Fruit fly (Drosophila melanogaster) whole organism, wandering third instar larva: Measurements from ENCODE around the gene mRpL48.

Experiments used
- Abd-B ChIP-seq: fragments of >200 bp; optimal IDR thresholded peaks from 2 replicates; lab custom pipeline; 2017; ENCODE audit warnings: missing biosample characterization, missing genetic modification characterization
- CG32264 ChIP-seq: fragments of 200-800 bp; sonication (Bioruptor generic); optimal IDR thresholded peaks from 2 replicates; lab custom pipeline; 2016; ENCODE audit warnings: missing biosample characterization, missing genetic modification characterization
- CG9705 ChIP-seq: fragments of 200-800 bp; sonication (Bioruptor generic); optimal IDR thresholded peaks from 2 replicates; lab custom pipeline; 2018; ENCODE audit warnings: missing biosample characterization, mild to moderate bottlenecking, missing genetic modification characterization
- CrebA ChIP-seq: fragments of 200-800 bp; sonication (Bioruptor generic); optimal IDR thresholded peaks from 2 replicates; lab custom pipeline; 2016; ENCODE audit warnings: missing biosample characterization, mild to moderate bottlenecking, missing genetic modification characterization, borderline replicate concordance
- Dfd ChIP-seq: fragments of >200 bp; optimal IDR thresholded peaks from 2 replicates; lab custom pipeline; 2017; ENCODE audit warnings: missing biosample characterization, missing genetic modification characterization
- Dif ChIP-seq: fragments of 200-275, 200-300 bp; sonication (Bioruptor generic); optimal IDR thresholded peaks from 2 replicates; lab custom pipeline; 2018; ENCODE audit warnings: missing biosample characterization, missing genetic modification characterization; ENCODE audit not compliant: partially characterized antibody
- HLH106 ChIP-seq: fragments of 200-800 bp; optimal IDR thresholded peaks from 3 replicates; lab custom pipeline; 2019; ENCODE audit warnings: missing biosample characterization, mild to moderate bottlenecking, missing genetic modification characterization, moderate library complexity
- Hnf4 ChIP-seq: fragments of 200-800 bp; sonication (Bioruptor generic); optimal IDR thresholded peaks from 2 replicates; lab custom pipeline; 2016; ENCODE audit warnings: missing biosample characterization, mild to moderate bottlenecking, missing genetic modification characterization
- Hr78 ChIP-seq: fragments of >200 bp; optimal IDR thresholded peaks from 2 replicates; lab custom pipeline; 2017; ENCODE audit warnings: missing biosample characterization, missing genetic modification characterization
- Mio ChIP-seq: sonication (Bioruptor generic); optimal IDR thresholded peaks from 2 replicates; lab custom pipeline; 2016; ENCODE audit warnings: missing biosample characterization, missing genetic modification characterization
- Myc ChIP-seq: fragments of >200 bp; optimal IDR thresholded peaks from 2 replicates; lab custom pipeline; 2017
- OdsH ChIP-seq: fragments of 200-800 bp; sonication (Bioruptor generic); optimal IDR thresholded peaks from 2 replicates; lab custom pipeline; 2016; ENCODE audit warnings: missing biosample characterization, mild to moderate bottlenecking, missing genetic modification characterization
- Rel ChIP-seq, 2 experiments: fragments of 200-800 bp; sonication (Bioruptor generic) in 1 of 2; optimal IDR thresholded peaks; 2 replicates in 1 of 2; 3 replicates in 1 of 2; lab custom pipeline; 2016 to 2019; ENCODE audit warnings: mild to moderate bottlenecking in 2 of 2, missing biosample characterization in 2 of 2, missing genetic modification characterization in 2 of 2, moderate library complexity in 1 of 2
- Sp1 ChIP-seq: fragments of 200-800 bp; sonication (Bioruptor generic); optimal IDR thresholded peaks from 3 replicates; lab custom pipeline; 2019; ENCODE audit warnings: missing biosample characterization, mild to moderate bottlenecking, missing genetic modification characterization, moderate library complexity
- Vsx2 ChIP-seq: fragments of 200-300, 225-300 bp; sonication (Bioruptor generic); optimal IDR thresholded peaks from 2 replicates; lab custom pipeline; 2018; ENCODE audit warnings: missing biosample characterization, missing genetic modification characterization; ENCODE audit not compliant: partially characterized antibody
- br ChIP-seq: fragments of 200-800 bp; sonication (Bioruptor generic); optimal IDR thresholded peaks from 2 replicates; lab custom pipeline; 2016; ENCODE audit warnings: missing biosample characterization, missing genetic modification characterization
- brk ChIP-seq: fragments of 200-800 bp; sonication (Bioruptor generic); optimal IDR thresholded peaks from 2 replicates; lab custom pipeline; 2016; ENCODE audit warnings: missing biosample characterization, mild to moderate bottlenecking, missing genetic modification characterization
- dl ChIP-seq, 2 experiments: fragments of 175-275, 200-275 bp in 1 of 2; fragments of 200-275 bp in 1 of 2; sonication (Bioruptor generic); optimal IDR thresholded peaks; lab custom pipeline; 2018; ENCODE audit warnings: mild to moderate bottlenecking in 2 of 2, missing biosample characterization in 2 of 2, missing genetic modification characterization in 2 of 2, moderate library complexity in 2 of 2; ENCODE audit not compliant: partially characterized antibody in 2 of 2, insufficient read depth in 1 of 2
- dmrt93B ChIP-seq: fragments of 200-800 bp; sonication (Bioruptor generic); optimal IDR thresholded peaks from 2 replicates; lab custom pipeline; 2018; ENCODE audit warnings: missing biosample characterization, mild to moderate bottlenecking, missing genetic modification characterization
- dsf ChIP-seq: sonication (Bioruptor generic); optimal IDR thresholded peaks from 2 replicates; lab custom pipeline; 2016; ENCODE audit warnings: missing biosample characterization, missing genetic modification characterization, borderline replicate concordance
- ey ChIP-seq: fragments of 200-800 bp; sonication (Bioruptor generic); optimal IDR thresholded peaks from 2 replicates; lab custom pipeline; 2016; ENCODE audit warnings: missing biosample characterization, missing genetic modification characterization
- foxo ChIP-seq, 2 experiments: fragments of 200-800 bp; sonication (Bioruptor generic); optimal IDR thresholded peaks; 2 replicates in 1 of 2; 3 replicates in 1 of 2; lab custom pipeline; 2016 to 2017; ENCODE audit warnings: missing biosample characterization in 2 of 2, missing genetic modification characterization in 2 of 2
- fru ChIP-seq: fragments of 200-800 bp; sonication (Bioruptor generic); optimal IDR thresholded peaks from 3 replicates; lab custom pipeline; 2016; ENCODE audit warnings: missing biosample characterization, mild to moderate bottlenecking, missing genetic modification characterization
- h ChIP-seq: fragments of 200-800 bp; sonication (Bioruptor generic); optimal IDR thresholded peaks from 3 replicates; lab custom pipeline; 2016; ENCODE audit warnings: missing biosample characterization, mild to moderate bottlenecking, missing genetic modification characterization
- jim ChIP-seq: fragments of 175-275, 200-325 bp; sonication (Bioruptor generic); optimal IDR thresholded peaks from 2 replicates; lab custom pipeline; 2016; ENCODE audit warnings: missing biosample characterization, mild to moderate bottlenecking, missing genetic modification characterization
- lola ChIP-seq: fragments of >200 bp; optimal IDR thresholded peaks from 2 replicates; lab custom pipeline; 2017; ENCODE audit warnings: missing biosample characterization, missing genetic modification characterization
- pan ChIP-seq: fragments of >200 bp; optimal IDR thresholded peaks from 2 replicates; lab custom pipeline; 2017
- psq ChIP-seq: fragments of 200-800 bp; sonication (Bioruptor generic); optimal IDR thresholded peaks from 3 replicates; lab custom pipeline; 2017; ENCODE audit warnings: missing biosample characterization, mild to moderate bottlenecking, missing genetic modification characterization, moderate library complexity
- rgr ChIP-seq: fragments of 200-800 bp; sonication (Bioruptor generic); optimal IDR thresholded peaks from 3 replicates; lab custom pipeline; 2016; ENCODE audit warnings: missing biosample characterization, mild to moderate bottlenecking, missing genetic modification characterization
- sv ChIP-seq: fragments of 200-800 bp; sonication (Bioruptor generic); optimal IDR thresholded peaks from 3 replicates; lab custom pipeline; 2016; ENCODE audit warnings: missing biosample characterization, missing genetic modification characterization
- tai ChIP-seq: sonication (Bioruptor generic); optimal IDR thresholded peaks from 2 replicates; lab custom pipeline; 2016; ENCODE audit warnings: missing biosample characterization, missing genetic modification characterization
- usp ChIP-seq: fragments of >200 bp; optimal IDR thresholded peaks from 2 replicates; lab custom pipeline; 2017; ENCODE audit warnings: missing biosample characterization, missing genetic modification characterization
- woc ChIP-seq: sonication (Bioruptor generic); optimal IDR thresholded peaks from 2 replicates; lab custom pipeline; 2016; ENCODE audit warnings: missing biosample characterization, mild to moderate bottlenecking, missing genetic modification characterization

The mRpL48 gene

dm6 chr2L:1668616-1669020 lies 41.6 kb upstream of the mRpL48 start (continued):
- no peak for TF ChIP-seq sv
- peak; percentile 83 for TF ChIP-seq HLH106 (tag; lab: Kevin White, UChicago)
- TF ChIP-seq rgr: peak; percentile 81
- TF ChIP-seq OdsH: peak; percentile 84
- TF ChIP-seq CG9705: peak; percentile 21
- TF ChIP-seq lola (GFP tag; lab: Kevin White, UChicago): no peak
- TF ChIP-seq dl (GFP tag; optimal IDR thresholded peaks at IDR 0.05; lab: Kevin White, UChicago; ENCODE audit: insufficient read depth in 1 of 2, partially characterized antibody in 2 of 2): no peak
- TF ChIP-seq foxo (GFP tag; optimal IDR thresholded peaks at IDR 0.05; lab: Kevin White, UChicago): peak; percentile 20 to 80
- peak; percentile 65 for TF ChIP-seq fru (GFP tag; lab: Kevin White, UChicago)
- TF ChIP-seq Dfd (GFP tag; lab: Kevin White, UChicago): no peak
- TF ChIP-seq h (GFP tag; lab: Kevin White, UChicago): peak; percentile 83
- TF ChIP-seq Mio: peak; percentile 70
- TF ChIP-seq usp (GFP tag; lab: Kevin White, UChicago): no peak

dm6 chr2L:1669316-1670027 lies 40.8 kb upstream of the mRpL48 start:
- TF ChIP-seq dmrt93B (GFP tag; lab: Kevin White, UChicago) (no peak), woc (GFP tag; lab: Kevin White, UChicago) (no peak), Mio (no peak), br (GFP tag; lab: Kevin White, UChicago) (no peak), brk (GFP tag; lab: Kevin White, UChicago) (no peak), h (GFP tag; lab: Kevin White, UChicago) (peak; percentile 9), jim (no peak), psq (GFP tag; lab: Kevin White, UChicago) (peak; percentile 48), sv (no peak), CrebA (no peak), pan (lab: Kevin White, UChicago) (no peak), Dif (no peak), Sp1 (GFP tag; lab: Kevin White, UChicago) (no peak), usp (GFP tag; lab: Kevin White, UChicago) (no peak), Rel (GFP tag; optimal IDR thresholded peaks at IDR 0.05; lab: Kevin White, UChicago) (no peak), Rel (tag; optimal IDR thresholded peaks at IDR 0.05; lab: Kevin White, UChicago) (peak; percentile 0), dsf (GFP tag; lab: Kevin White, UChicago) (no peak), CG9705 (no peak), Hr78 (GFP tag; lab: Kevin White, UChicago) (no peak), ey (GFP tag; lab: Kevin White, UChicago) (no peak), fru (GFP tag; lab: Kevin White, UChicago) (no peak), dl (GFP tag; optimal IDR thresholded peaks at IDR 0.05; lab: Kevin White, UChicago; ENCODE audit: insufficient read depth in 1 of 2, partially characterized antibody in 2 of 2) (no peak), Myc (lab: Kevin White, UChicago) (no peak), tai (GFP tag; lab: Kevin White, UChicago) (no peak), foxo (GFP tag; optimal IDR thresholded peaks at IDR 0.05; lab: Kevin White, UChicago) (no peak), Abd-B (GFP tag; lab: Kevin White, UChicago) (no peak), Dfd (GFP tag; lab: Kevin White, UChicago) (no peak), Hnf4 (GFP tag; lab: Kevin White, UChicago) (peak; percentile 14), Vsx2 (GFP tag; lab: Kevin White, UChicago) (no peak), rgr (no peak), lola (GFP tag; lab: Kevin White, UChicago) (no peak), CG32264 (GFP tag; lab: Kevin White, UChicago) (no peak)

- TF ChIP-seq rgr (no peak), Dfd (GFP tag; lab: Kevin White, UChicago) (no peak), Vsx2 (GFP tag; lab: Kevin White, UChicago) (peak; percentile 43), jim (no peak), Hr78 (GFP tag; lab: Kevin White, UChicago) (no peak)
Measured at dm6 chr2L:1670421-1670820, 39.8 kb upstream of the mRpL48 start.
